Worm (Caenorhabditis elegans): ENCODE data around the gene K11H12.11.

Gene K11H12.11

DNA sequence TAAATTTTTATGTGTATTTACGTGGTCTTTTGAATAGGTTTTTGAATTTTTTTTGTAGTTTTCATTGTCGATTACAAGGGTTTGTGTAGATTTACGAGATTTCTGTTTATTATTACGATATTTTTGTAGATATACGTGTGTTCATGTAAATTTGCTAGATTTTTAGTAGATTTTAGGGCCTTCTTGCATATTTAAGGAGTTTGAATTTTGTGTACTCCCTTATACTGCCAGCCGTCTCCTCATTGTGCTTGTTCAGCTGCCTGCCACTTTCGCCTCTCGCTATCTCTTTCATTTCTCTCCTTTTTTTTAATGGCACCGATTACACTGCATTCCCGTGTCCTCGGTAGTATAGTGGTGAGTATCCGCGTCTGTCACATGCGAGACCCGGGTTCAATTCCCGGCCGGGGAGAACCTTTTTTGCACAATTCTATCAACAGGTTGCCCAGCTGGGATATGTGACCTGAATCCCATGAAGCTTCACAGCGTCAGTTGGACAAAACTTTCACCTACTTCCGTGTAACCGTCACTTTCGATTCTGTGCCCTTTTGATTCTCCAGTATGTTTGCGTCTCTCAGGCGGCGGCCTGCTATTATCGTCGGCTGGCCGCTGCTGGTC is 12.5 kb upstream of the K11H12.11 start (continued):
- TF ChIP-seq lsy-27 (tag; optimal IDR thresholded peaks at IDR 0.05; ENCODE audit: borderline replicate concordance, insufficient read depth) (no peak), ekl-4 (GFP tag; IDR thresholded peaks at IDR 0.05) (peak; percentile 80), egrh-3 (GFP tag; IDR thresholded peaks at IDR 0.05) (peak; percentile 60), hmg-1.2 (GFP tag; IDR thresholded peaks at IDR 0.05) (peak; percentile 84), madf-3 (GFP tag; IDR thresholded peaks at IDR 0.05) (no peak), Y79H2A.3 (GFP tag; conservative IDR thresholded peaks at IDR 0.05) (no peak), ztf-26 (tag; optimal IDR thresholded peaks at IDR 0.05) (peak; percentile 70), attf-3 (GFP tag; conservative IDR thresholded peaks at IDR 0.05) (peak; percentile 48; the same call in 1 of the 2 replicates), attf-6 (GFP tag; IDR thresholded peaks at IDR 0.05) (0 out of 2 replicates have a peak, but pooled peaks have one; percentile 25), K11D2.4 (GFP tag; IDR thresholded peaks at IDR 0.05) (peak; percentile 65; the same call in 1 of the 2 replicates), nhr-120 (GFP tag; IDR thresholded peaks at IDR 0.05) (no peak), nhr-27 (tag; optimal IDR thresholded peaks at IDR 0.05) (peak; percentile 24), egl-44 (GFP tag; IDR thresholded peaks at IDR 0.05) (peak; percentile 68; the same call in 1 of the 2 replicates), mxl-1 (tag; optimal IDR thresholded peaks at IDR 0.05) (peak; percentile 86), madf-10 (tag; optimal IDR thresholded peaks at IDR 0.05) (peak; percentile 69), snpc-1.1 (tag; optimal IDR thresholded peaks at IDR 0.05; ENCODE audit: insufficient read depth) (peak; percentile 17), mcd-1 (GFP tag; IDR thresholded peaks at IDR 0.05) (peak; percentile 77), let-607 (tag; optimal IDR thresholded peaks at IDR 0.05) (peak in 1 of 2 experiments; percentile 5), lsl-1 (GFP tag; optimal IDR thresholded peaks at IDR 0.05) (peak; percentile 33), ztf-28 (GFP tag; IDR thresholded peaks at IDR 0.05) (0 out of 2 replicates have a peak, but pooled peaks have one; percentile 51), cebp-2 (GFP tag; IDR thresholded peaks at IDR 0.05) (peak; percentile 68; the same call in 1 of the 2 replicates), B0261.1 (tag; optimal IDR thresholded peaks at IDR 0.05) (peak; percentile 93), F10E7.11 (tag; optimal IDR thresholded peaks at IDR 0.05) (no peak), atf-7 (tag; optimal IDR thresholded peaks at IDR 0.05) (peak; percentile 57), zfh-2 (GFP tag; conservative IDR thresholded peaks at IDR 0.05) (peak; percentile 62), pbrm-1 (GFP tag; IDR thresholded peaks at IDR 0.05) (peak; percentile 77), hmg-20 (GFP tag; IDR thresholded peaks at IDR 0.05) (peak; percentile 65), rec-8 (tag; optimal IDR thresholded peaks at IDR 0.05) (peak; percentile 71 to 73), him-1 (tag; optimal IDR thresholded peaks at IDR 0.05) (peak; percentile 80), lin-26 (GFP tag; IDR thresholded peaks at IDR 0.05) (peak; percentile 90), attf-5 (GFP tag; optimal IDR thresholded peaks at IDR 0.05) (peak; percentile 74), somi-1 (GFP tag; optimal IDR thresholded peaks at IDR 0.05) (peak; percentile 55), ceh-100 (GFP tag; IDR thresholded peaks at IDR 0.05) (peak; percentile 61), repo-1 (tag; optimal IDR thresholded peaks at IDR 0.05) (peak; percentile 63), die-1 (tag; optimal IDR thresholded peaks at IDR 0.05) (peak; percentile 85), let-526 (GFP tag; IDR thresholded peaks at IDR 0.05) (no peak), B0019.2 (GFP tag; conservative IDR thresholded peaks at IDR 0.05) (no peak), ceh-91 (GFP tag; IDR thresholded peaks at IDR 0.05) (no peak), snpc-1.3 (tag; optimal IDR thresholded peaks at IDR 0.05; ENCODE audit: insufficient read depth) (peak; percentile 26), lag-1 (GFP tag; IDR thresholded peaks at IDR 0.05) (no peak), ztf-6 (GFP tag; IDR thresholded peaks at IDR 0.05) (peak; percentile 79), xnd-1 (tag; optimal IDR thresholded peaks at IDR 0.05) (no peak), ets-4 (GFP tag; optimal IDR thresholded peaks at IDR 0.05) (peak; percentile 75), B0035.1 (tag; optimal IDR thresholded peaks at IDR 0.05) (peak; percentile 6), ccch-3 (GFP tag; optimal IDR thresholded peaks at IDR 0.05) (no peak), aptf-3 (GFP tag; IDR thresholded peaks at IDR 0.05) (0 out of 2 replicates have a peak, but pooled peaks have one; percentile 77)

Data from whole organism, young adult.